Fruit fly (Drosophila melanogaster) whole organism, prepupa: ENCODE data around the gene Tpc1.

ENCODE experiments used
- Blimp-1 ChIP-seq: fragments of 200-800 bp; sonication (Bioruptor generic); optimal IDR thresholded peaks from 3 replicates; lab custom pipeline; 2017; ENCODE audit warnings: missing biosample characterization, missing genetic modification characterization, mild to moderate bottlenecking, moderate library complexity, missing genetic modification reagents
- CG10669 ChIP-seq: fragments of 200-800 bp; sonication (Bioruptor generic); optimal IDR thresholded peaks from 3 replicates; lab custom pipeline; 2018; ENCODE audit warnings: missing biosample characterization, mild to moderate bottlenecking, missing genetic modification characterization, moderate library complexity
- CG11294 ChIP-seq: fragments of 200-800 bp; sonication (Bioruptor generic); IDR thresholded peaks from 2 replicates; pipeline ENCODE4 v1.3.6; 2022; ENCODE audit warnings: missing biosample characterization, missing genetic modification characterization
- CG11762 ChIP-seq: fragments of 200-800 bp; sonication (Bioruptor generic); optimal IDR thresholded peaks from 3 replicates; lab custom pipeline; 2016; ENCODE audit warnings: missing biosample characterization, missing genetic modification characterization; ENCODE audit not compliant: insufficient read depth
- CG11902 ChIP-seq: fragments of 200-800 bp; sonication (Bioruptor generic); optimal IDR thresholded peaks from 3 replicates; lab custom pipeline; 2016; ENCODE audit warnings: missing biosample characterization, missing genetic modification characterization
- CG15336 ChIP-seq: fragments of 200-800 bp; sonication (Bioruptor generic); IDR thresholded peaks from 2 replicates; pipeline ENCODE4 v1.3.6; 2022; ENCODE audit warnings: missing biosample characterization, missing genetic modification characterization
- CG1621 ChIP-seq: fragments of 200-800 bp; sonication (Bioruptor generic); optimal IDR thresholded peaks from 3 replicates; lab custom pipeline; 2018; ENCODE audit warnings: missing biosample characterization, mild to moderate bottlenecking, missing genetic modification characterization
- CG16779 ChIP-seq: fragments of 200-800 bp; sonication (Bioruptor generic); optimal IDR thresholded peaks from 3 replicates; lab custom pipeline; 2017; ENCODE audit warnings: missing biosample characterization, mild to moderate bottlenecking, missing genetic modification characterization
- CG3032 ChIP-seq: fragments of 200-800 bp; optimal IDR thresholded peaks from 2 replicates; lab custom pipeline; 2019; ENCODE audit warnings: missing biosample characterization, mild to moderate bottlenecking, missing genetic modification characterization, moderate library complexity
- CG31627 ChIP-seq: fragments of 200-800 bp; sonication (Bioruptor generic); optimal IDR thresholded peaks from 3 replicates; lab custom pipeline; 2016; ENCODE audit warnings: missing biosample characterization, missing genetic modification characterization
- CG32006 ChIP-seq: fragments of 200-800 bp; sonication (Bioruptor generic); optimal IDR thresholded peaks from 3 replicates; lab custom pipeline; 2017; ENCODE audit warnings: missing biosample characterization, mild to moderate bottlenecking, missing genetic modification characterization
- CG34406 ChIP-seq: fragments of 200-800 bp; sonication (Bioruptor generic); optimal IDR thresholded peaks from 3 replicates; lab custom pipeline; 2016; ENCODE audit warnings: missing biosample characterization, missing genetic modification characterization
- CG4318 ChIP-seq: fragments of 200-800 bp; sonication (Bioruptor generic); optimal IDR thresholded peaks from 3 replicates; lab custom pipeline; 2017; ENCODE audit warnings: missing biosample characterization, mild to moderate bottlenecking, missing genetic modification characterization
- CG6163 ChIP-seq: fragments of 200-800 bp; sonication (Bioruptor generic); IDR thresholded peaks from 3 replicates; pipeline ENCODE4 v1.3.6; 2022; ENCODE audit warnings: missing biosample characterization, missing genetic modification characterization
- CG6276 ChIP-seq: fragments of 200-800 bp; sonication (Bioruptor generic); optimal IDR thresholded peaks from 2 replicates; lab custom pipeline; 2017; ENCODE audit warnings: missing biosample characterization, mild to moderate bottlenecking, missing genetic modification characterization
- CG6792 ChIP-seq: fragments of 200-800 bp; sonication (Bioruptor generic); optimal IDR thresholded peaks from 3 replicates; lab custom pipeline; 2016; ENCODE audit warnings: missing biosample characterization, missing genetic modification characterization
- CG6808 ChIP-seq: fragments of 200-800 bp; sonication (Bioruptor generic); optimal IDR thresholded peaks from 3 replicates; lab custom pipeline; 2017; ENCODE audit warnings: missing biosample characterization, missing genetic modification characterization, mild to moderate bottlenecking, moderate library complexity, missing genetic modification reagents
- CG6854 ChIP-seq: fragments of 200-800 bp; sonication (Bioruptor generic); optimal IDR thresholded peaks from 2 replicates; lab custom pipeline; 2017; ENCODE audit warnings: missing biosample characterization, mild to moderate bottlenecking, missing genetic modification characterization
- CG7368 ChIP-seq: fragments of 200-800 bp; sonication (Bioruptor generic); optimal IDR thresholded peaks from 3 replicates; lab custom pipeline; 2016; ENCODE audit warnings: missing biosample characterization, missing genetic modification characterization
- CG8119 ChIP-seq: fragments of 200-800 bp; sonication (Bioruptor generic); IDR thresholded peaks from 3 replicates; pipeline ENCODE4 v1.3.6; 2022; ENCODE audit warnings: missing biosample characterization, missing genetic modification characterization
- CG8632 ChIP-seq: fragments of 200-800 bp; sonication (Bioruptor generic); optimal IDR thresholded peaks from 3 replicates; lab custom pipeline; 2016; ENCODE audit warnings: missing biosample characterization, missing genetic modification characterization
- Eip75B ChIP-seq: fragments of 200-800 bp; sonication (Bioruptor generic); optimal IDR thresholded peaks from 3 replicates; lab custom pipeline; 2016; ENCODE audit warnings: missing biosample characterization, missing genetic modification characterization
- Eip78C ChIP-seq: fragments of 200-800 bp; sonication (Bioruptor generic); peaks from one replicate; lab custom pipeline; 2016; ENCODE audit warnings: missing biosample characterization, missing genetic modification characterization
- Eip93F ChIP-seq: fragments of 200-800 bp; sonication (Bioruptor generic); optimal IDR thresholded peaks from 2 replicates; lab custom pipeline; 2016; ENCODE audit warnings: missing biosample characterization, mild to moderate bottlenecking, missing genetic modification characterization
- Ets21C ChIP-seq: fragments of 200-800 bp; sonication (Bioruptor generic); optimal IDR thresholded peaks from 3 replicates; lab custom pipeline; 2016; ENCODE audit warnings: missing biosample characterization, missing genetic modification characterization
- Ets96B ChIP-seq: fragments of 200-800 bp; optimal IDR thresholded peaks from 2 replicates; lab custom pipeline; 2019; ENCODE audit warnings: missing biosample characterization, mild to moderate bottlenecking, missing genetic modification characterization, moderate library complexity
- Gug ChIP-seq: fragments of 200-800 bp; sonication (Bioruptor generic); IDR thresholded peaks from 2 replicates; pipeline ENCODE4 v1.3.6; 2022; ENCODE audit warnings: missing biosample characterization, missing genetic modification characterization
- Hr38 ChIP-seq: sonication (Bioruptor generic); optimal IDR thresholded peaks from 2 replicates; lab custom pipeline; 2016; ENCODE audit warnings: missing biosample characterization, missing genetic modification characterization
- Hr4 ChIP-seq: fragments of 200-800 bp; sonication (Bioruptor generic); optimal IDR thresholded peaks from 3 replicates; lab custom pipeline; 2016; ENCODE audit warnings: missing biosample characterization, missing genetic modification characterization
- Lpt ChIP-seq: fragments of 200-800 bp; sonication (Bioruptor generic); optimal IDR thresholded peaks from 3 replicates; lab custom pipeline; 2016; ENCODE audit warnings: missing biosample characterization, missing genetic modification characterization
- Met ChIP-seq: fragments of 200-800 bp; sonication (Bioruptor generic); optimal IDR thresholded peaks from 3 replicates; lab custom pipeline; 2016; ENCODE audit warnings: missing biosample characterization, missing genetic modification characterization
- OdsH ChIP-seq: fragments of 200-800 bp; sonication (Bioruptor generic); optimal IDR thresholded peaks from 3 replicates; lab custom pipeline; 2016; ENCODE audit warnings: missing biosample characterization, missing genetic modification characterization
- Smox ChIP-seq: fragments of 200-800 bp; sonication (Bioruptor generic); optimal IDR thresholded peaks from 3 replicates; lab custom pipeline; 2016; ENCODE audit warnings: missing biosample characterization, missing genetic modification characterization
- Sox102F ChIP-seq: fragments of 200-800 bp; sonication (Bioruptor generic); optimal IDR thresholded peaks from 2 replicates; lab custom pipeline; 2016; ENCODE audit warnings: missing biosample characterization, mild to moderate bottlenecking, missing genetic modification characterization
- acj6 ChIP-seq: fragments of 200-800 bp; sonication (Bioruptor generic); optimal IDR thresholded peaks from 3 replicates; lab custom pipeline; 2016; ENCODE audit warnings: missing biosample characterization, missing genetic modification characterization
- cyc ChIP-seq: fragments of 200-800 bp; sonication (Bioruptor generic); optimal IDR thresholded peaks from 3 replicates; lab custom pipeline; 2016; ENCODE audit warnings: missing biosample characterization, missing genetic modification characterization
- dsx ChIP-seq: fragments of 200-800 bp; optimal IDR thresholded peaks from 3 replicates; lab custom pipeline; 2019; ENCODE audit warnings: missing biosample characterization, mild to moderate bottlenecking, missing genetic modification characterization, moderate library complexity; ENCODE audit not compliant: poor library complexity, severe bottlenecking
- eg ChIP-seq: fragments of 200-800 bp; sonication (Bioruptor generic); IDR thresholded peaks from 3 replicates; pipeline ENCODE4 v1.3.6; 2022; ENCODE audit warnings: missing biosample characterization, missing genetic modification characterization
- esn ChIP-seq: fragments of 200-800 bp; sonication (Bioruptor generic); optimal IDR thresholded peaks from 2 replicates; lab custom pipeline; 2016; ENCODE audit warnings: missing biosample characterization, mild to moderate bottlenecking, missing genetic modification characterization, moderate library complexity
- fd59A ChIP-seq: fragments of 200-800 bp; sonication (Bioruptor generic); optimal IDR thresholded peaks from 2 replicates; lab custom pipeline; 2017; ENCODE audit warnings: missing biosample characterization, mild to moderate bottlenecking, missing genetic modification characterization, missing genetic modification reagents
- fd85E ChIP-seq: fragments of 200-800 bp; sonication (Bioruptor generic); optimal IDR thresholded peaks from 3 replicates; lab custom pipeline; 2016; ENCODE audit warnings: missing biosample characterization, missing genetic modification characterization
- lz ChIP-seq: fragments of 200-800 bp; sonication (Bioruptor generic); optimal IDR thresholded peaks from 3 replicates; lab custom pipeline; 2016; ENCODE audit warnings: missing biosample characterization, missing genetic modification characterization
- net ChIP-seq: fragments of 200-800 bp; sonication (Bioruptor generic); optimal IDR thresholded peaks from 3 replicates; lab custom pipeline; 2016; ENCODE audit warnings: missing biosample characterization, missing genetic modification characterization
- pdm3 ChIP-seq: fragments of 200-800 bp; sonication (Bioruptor generic); optimal IDR thresholded peaks from 3 replicates; lab custom pipeline; 2016; ENCODE audit warnings: missing biosample characterization, missing genetic modification characterization
- salr ChIP-seq, 2 experiments: fragments of 200-800 bp; sonication (Bioruptor generic); optimal IDR thresholded peaks; 3 replicates each; lab custom pipeline; 2016 to 2018; ENCODE audit warnings: missing biosample characterization in 2 of 2, missing genetic modification characterization in 2 of 2, mild to moderate bottlenecking in 1 of 2
- spab ChIP-seq: fragments of 200-800 bp; sonication (Bioruptor generic); optimal IDR thresholded peaks from 2 replicates; lab custom pipeline; 2017; ENCODE audit warnings: missing biosample characterization, mild to moderate bottlenecking, missing genetic modification characterization, missing genetic modification reagents
- ss ChIP-seq, 2 experiments: fragments of 200-800 bp; sonication (Bioruptor generic); optimal IDR thresholded peaks; 2 replicates in 1 of 2; 3 replicates in 1 of 2; lab custom pipeline; 2017 to 2018; ENCODE audit warnings: mild to moderate bottlenecking in 2 of 2, missing biosample characterization in 2 of 2, missing genetic modification characterization in 2 of 2, moderate library complexity in 1 of 2
- svp ChIP-seq: fragments of 200-800 bp; sonication (Bioruptor generic); peaks from one replicate; lab custom pipeline; 2016; ENCODE audit warnings: missing biosample characterization, missing genetic modification characterization
- topi ChIP-seq: fragments of 200-800 bp; sonication (Bioruptor generic); optimal IDR thresholded peaks from 3 replicates; lab custom pipeline; 2016; ENCODE audit warnings: missing biosample characterization, missing genetic modification characterization
- vri ChIP-seq: fragments of 200-800 bp; sonication (Bioruptor generic); optimal IDR thresholded peaks from 3 replicates; lab custom pipeline; 2016; ENCODE audit warnings: missing biosample characterization, mild to moderate bottlenecking, missing genetic modification characterization

The Tpc1 gene

dm6 chr3R:10836924-10837323, 45.1 kb downstream of the Tpc1 start:
- TF ChIP-seq Hr4 (GFP tag; lab: Kevin White, UChicago) (no peak), Eip78C (GFP tag; lab: Kevin White, UChicago) (no peak), Sox102F (GFP tag; lab: Kevin White, UChicago) (no peak), CG31627 (GFP tag; lab: Kevin White, UChicago) (no peak), CG6808 (no peak), Ets96B (tag; lab: Kevin White, UChicago) (no peak), pdm3 (no peak), CG15336 (no peak), cyc (GFP tag; lab: Kevin White, UChicago) (no peak), Blimp-1 (GFP tag; lab: Kevin White, UChicago) (no peak), CG10669 (GFP tag; lab: Kevin White, UChicago) (no peak), CG16779 (tag; lab: Kevin White, UChicago) (no peak)

DNA sequence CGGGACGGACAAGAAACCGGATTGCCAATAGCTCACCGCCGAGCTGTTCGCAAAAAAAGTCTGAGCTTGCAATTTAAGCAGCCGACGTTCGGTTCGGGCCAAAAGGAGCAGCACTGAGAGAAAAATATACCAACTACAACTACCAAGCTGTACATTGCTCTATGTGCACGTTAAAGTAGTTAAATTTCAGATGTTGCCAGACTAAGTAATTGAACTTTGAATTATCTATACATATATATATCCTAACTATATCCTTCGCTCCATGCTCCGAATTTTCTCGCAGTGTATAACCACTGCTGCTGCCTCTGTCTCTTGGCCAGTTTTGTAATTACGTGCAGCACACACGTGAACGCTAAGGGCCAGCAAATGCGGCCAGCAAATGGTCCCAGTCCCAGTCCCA, 47.1 kb downstream of the Tpc1 start:
- TF ChIP-seq acj6 (GFP tag; lab: Kevin White, UChicago) = peak; percentile 97
- peak; percentile 98 for TF ChIP-seq Eip93F (GFP tag; lab: Kevin White, UChicago)
- peak; percentile 99 for TF ChIP-seq svp (GFP tag; lab: Kevin White, UChicago)
- peak; percentile 99 for TF ChIP-seq Eip78C (GFP tag; lab: Kevin White, UChicago)
- peak; percentile 89 for TF ChIP-seq CG11294
- TF ChIP-seq Sox102F (GFP tag; lab: Kevin White, UChicago) = peak; percentile 95
- TF ChIP-seq fd59A (GFP tag; lab: Kevin White, UChicago) = peak; percentile 93
- peak; percentile 92 for TF ChIP-seq CG11902 (GFP tag; lab: Kevin White, UChicago)
- peak; percentile 95 for TF ChIP-seq net
- TF ChIP-seq CG11762 (GFP tag; lab: Kevin White, UChicago) = peak; percentile 95
- peak; percentile 97 for TF ChIP-seq CG6792 (GFP tag; lab: Kevin White, UChicago)
- TF ChIP-seq OdsH (GFP tag; lab: Kevin White, UChicago) = peak; percentile 97
- TF ChIP-seq Smox = peak; percentile 92
- peak; percentile 94 for TF ChIP-seq CG3032 (tag; lab: Kevin White, UChicago)
- peak; percentile 95 for TF ChIP-seq CG34406 (GFP tag; lab: Kevin White, UChicago)
- peak; percentile 96 for TF ChIP-seq CG32006 (GFP tag; lab: Kevin White, UChicago)
- peak; percentile 94 for TF ChIP-seq CG7368 (GFP tag; lab: Kevin White, UChicago)
- peak; percentile 94 for TF ChIP-seq CG1621 (tag; lab: Kevin White, UChicago)
- TF ChIP-seq CG31627 (GFP tag; lab: Kevin White, UChicago) = peak; percentile 86
- peak; percentile 97 for TF ChIP-seq CG8119 (GFP tag; lab: Robert Waterston, UW)
- peak; percentile 96 for TF ChIP-seq esn (GFP tag; lab: Kevin White, UChicago)
- peak; percentile 94 for TF ChIP-seq Met
- TF ChIP-seq CG6276 (GFP tag; lab: Kevin White, UChicago) = peak; percentile 95
- peak; percentile 92 for TF ChIP-seq CG10669 (GFP tag; lab: Kevin White, UChicago)
- peak; percentile 93 for TF ChIP-seq CG4318 (GFP tag; lab: Kevin White, UChicago)
- TF ChIP-seq ss (GFP tag; optimal IDR thresholded peaks at IDR 0.05; lab: Kevin White, UChicago) = peak; percentile 95 to 98
- peak; percentile 94 for TF ChIP-seq CG16779 (tag; lab: Kevin White, UChicago)
- peak; percentile 97 for TF ChIP-seq eg (GFP tag; lab: Robert Waterston, UW)
- TF ChIP-seq fd85E (GFP tag; lab: Kevin White, UChicago) = peak; percentile 89
- TF ChIP-seq lz (GFP tag; lab: Kevin White, UChicago) = peak; percentile 95
- peak; percentile 94 for TF ChIP-seq vri (GFP tag; lab: Kevin White, UChicago)
- TF ChIP-seq spab (GFP tag; lab: Kevin White, UChicago) = peak; percentile 95
- peak; percentile 93 for TF ChIP-seq dsx (GFP tag; lab: Kevin White, UChicago)
- peak; percentile 88 for TF ChIP-seq Blimp-1 (GFP tag; lab: Kevin White, UChicago)
- TF ChIP-seq Ets21C (GFP tag; lab: Kevin White, UChicago) = peak; percentile 86
- peak; percentile 96 for TF ChIP-seq topi (GFP tag; lab: Kevin White, UChicago)
- TF ChIP-seq Gug (GFP tag; lab: Robert Waterston, UW) = peak; percentile 88
- TF ChIP-seq Eip75B = peak; percentile 97
- TF ChIP-seq salr (GFP tag; optimal IDR thresholded peaks at IDR 0.05; lab: Kevin White, UChicago) = peak; percentile 88 to 93
- TF ChIP-seq CG8632 (GFP tag; lab: Kevin White, UChicago) = peak; percentile 95
- peak; percentile 97 for TF ChIP-seq Lpt
- TF ChIP-seq Hr38 = no peak
- TF ChIP-seq CG6163 (GFP tag; lab: Robert Waterston, UW) = peak; percentile 98
- peak; percentile 96 for TF ChIP-seq CG6854 (GFP tag; lab: Kevin White, UChicago)
